Worm (Caenorhabditis elegans): Measurements from ENCODE around the gene ZK1240.2.

- no peak for TF ChIP-seq lin-13 (GFP tag; optimal IDR thresholded peaks at IDR 0.05)
- no peak for TF ChIP-seq lin-39 (tag; optimal IDR thresholded peaks at IDR 0.05)
- no peak for TF ChIP-seq pha-4 (GFP tag; IDR thresholded peaks at IDR 0.05)
- TF ChIP-seq pha-4 (tag; optimal IDR thresholded peaks at IDR 0.05): no peak
- TF ChIP-seq skn-1 (tag; optimal IDR thresholded peaks at IDR 0.05): no peak
- no peak for TF ChIP-seq aly-2 (tag; optimal IDR thresholded peaks at IDR 0.05)
- TF ChIP-seq ceh-20 (GFP tag; IDR thresholded peaks at IDR 0.05): no peak
- TF ChIP-seq ces-1 (GFP tag; optimal IDR thresholded peaks at IDR 0.05): no peak
- TF ChIP-seq lin-29 (GFP tag; IDR thresholded peaks at IDR 0.05): no peak
- TF ChIP-seq Y48G9A.11 (GFP tag; IDR thresholded peaks at IDR 0.05): no peak
- no peak for TF ChIP-seq daf-12 (tag; optimal IDR thresholded peaks at IDR 0.05)
Observed at ce11 chrII:2335572-2335971, 12.4 kb downstream of the ZK1240.2 start, which contains the start of gene F43C11.7.

Data from whole organism, L4 larva.